Worm (Caenorhabditis elegans): ENCODE data around the gene C45B11.9.

The C45B11.9 gene

DNA sequence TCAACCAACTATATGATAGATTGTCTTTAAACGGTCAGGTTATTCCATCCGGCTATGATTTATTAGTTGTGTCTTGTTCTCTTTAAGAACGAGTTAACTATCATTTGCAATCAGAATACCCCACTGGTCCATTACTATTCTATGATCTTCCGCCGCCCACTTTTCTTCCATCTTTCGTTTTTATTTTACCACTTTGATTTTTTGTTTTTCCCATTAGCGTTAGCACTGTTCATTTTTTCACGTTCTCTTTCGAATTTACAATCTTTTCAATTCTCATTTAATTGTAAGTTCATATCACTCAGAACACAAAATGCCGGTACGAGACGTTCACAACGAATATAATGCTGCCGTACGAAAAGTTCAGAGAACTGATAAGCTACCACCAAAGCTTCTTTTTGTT, 13.7 kb downstream of the C45B11.9 start, which contains the start of gene T04C12.7:
Gene T04C12.7 (plus strand): TSS at position 301 of the 400 bp plus-strand sequence.
- TF ChIP-seq hmg-11 (tag; optimal IDR thresholded peaks at IDR 0.05) (no peak), fkh-10 (GFP tag; optimal IDR thresholded peaks at IDR 0.05) (no peak), eor-1 (tag; optimal IDR thresholded peaks at IDR 0.05) (no peak), lsy-12 (tag; optimal IDR thresholded peaks at IDR 0.05) (no peak), nhr-11 (tag; optimal IDR thresholded peaks at IDR 0.05) (no peak), mml-1 (tag; optimal IDR thresholded peaks at IDR 0.05) (no peak), ceh-16 (tag; optimal IDR thresholded peaks at IDR 0.05) (no peak), ceh-82 (tag; optimal IDR thresholded peaks at IDR 0.05) (no peak), nhr-43 (tag; optimal IDR thresholded peaks at IDR 0.05; ENCODE audit: poor library complexity, severe bottlenecking) (no peak), elt-2 (tag; optimal IDR thresholded peaks at IDR 0.05) (no peak), ztf-11 (tag; optimal IDR thresholded peaks at IDR 0.05) (no peak), elt-1 (tag; optimal IDR thresholded peaks at IDR 0.05) (no peak)

ce11 chrV:11056484-11056883, 16.4 kb downstream of the C45B11.9 start:
- TF ChIP-seq elt-2 (tag; optimal IDR thresholded peaks at IDR 0.05) (no peak), ceh-16 (tag; optimal IDR thresholded peaks at IDR 0.05) (no peak), nhr-67 (tag; optimal IDR thresholded peaks at IDR 0.05) (no peak), zag-1 (tag; optimal IDR thresholded peaks at IDR 0.05) (no peak), tbx-2 (tag; optimal IDR thresholded peaks at IDR 0.05) (no peak), ZK546.5 (tag; optimal IDR thresholded peaks at IDR 0.05) (no peak), unc-39 (tag; optimal IDR thresholded peaks at IDR 0.05) (no peak), nfya-1 (tag; optimal IDR thresholded peaks at IDR 0.05; ENCODE audit: insufficient read depth) (no peak), sea-2 (GFP tag; optimal IDR thresholded peaks at IDR 0.05) (no peak), nhr-12 (tag; optimal IDR thresholded peaks at IDR 0.05) (no peak), aly-2 (tag; optimal IDR thresholded peaks at IDR 0.05) (no peak), nhr-25 (tag; optimal IDR thresholded peaks at IDR 0.05) (no peak), egl-27 (tag; optimal IDR thresholded peaks at IDR 0.05) (no peak), nhr-237 (tag; optimal IDR thresholded peaks at IDR 0.05) (no peak)

DNA sequence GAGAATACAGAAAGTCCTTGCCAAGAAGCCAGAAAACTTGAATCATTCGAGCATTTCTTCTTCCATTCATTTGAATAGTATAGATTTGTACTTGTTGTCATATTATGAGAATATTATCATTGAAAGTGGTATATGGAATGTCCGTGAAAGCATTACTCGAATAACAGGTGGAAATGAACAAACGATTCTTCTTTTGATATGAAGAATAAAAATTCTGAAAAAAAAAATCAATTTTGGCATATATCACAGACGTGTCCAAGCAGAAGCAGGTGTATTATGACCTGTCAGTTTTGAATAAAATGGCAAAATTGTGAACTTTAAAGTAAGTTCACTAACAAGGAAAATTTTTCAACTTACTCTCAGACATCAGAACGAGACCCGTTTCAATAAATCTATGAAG, 16.9 kb downstream of the C45B11.9 start, which contains the start of gene srh-75:
Gene srh-75 (minus strand): TSS at position 101 of the 400 bp plus-strand sequence.
- TF ChIP-seq nhr-237 (tag; optimal IDR thresholded peaks at IDR 0.05), result no peak
- TF ChIP-seq fkh-2 (tag; optimal IDR thresholded peaks at IDR 0.05), result no peak
- TF ChIP-seq jun-1 (tag; optimal IDR thresholded peaks at IDR 0.05), result no peak
- no peak for TF ChIP-seq elt-1 (tag; optimal IDR thresholded peaks at IDR 0.05)
- no peak for TF ChIP-seq pha-4 (tag; optimal IDR thresholded peaks at IDR 0.05)
- TF ChIP-seq lin-15B (tag; optimal IDR thresholded peaks at IDR 0.05), result no peak
- TF ChIP-seq nhr-67 (tag; optimal IDR thresholded peaks at IDR 0.05), result no peak
- TF ChIP-seq fos-1 (tag; optimal IDR thresholded peaks at IDR 0.05), result no peak
- TF ChIP-seq ceh-9 (tag; optimal IDR thresholded peaks at IDR 0.05), result no peak
- no peak for TF ChIP-seq nhr-25 (tag; optimal IDR thresholded peaks at IDR 0.05)
- TF ChIP-seq nhr-12 (tag; optimal IDR thresholded peaks at IDR 0.05), result no peak
- no peak for TF ChIP-seq fkh-10 (GFP tag; optimal IDR thresholded peaks at IDR 0.05)
- no peak for TF ChIP-seq pqm-1 (tag; optimal IDR thresholded peaks at IDR 0.05)

DNA sequence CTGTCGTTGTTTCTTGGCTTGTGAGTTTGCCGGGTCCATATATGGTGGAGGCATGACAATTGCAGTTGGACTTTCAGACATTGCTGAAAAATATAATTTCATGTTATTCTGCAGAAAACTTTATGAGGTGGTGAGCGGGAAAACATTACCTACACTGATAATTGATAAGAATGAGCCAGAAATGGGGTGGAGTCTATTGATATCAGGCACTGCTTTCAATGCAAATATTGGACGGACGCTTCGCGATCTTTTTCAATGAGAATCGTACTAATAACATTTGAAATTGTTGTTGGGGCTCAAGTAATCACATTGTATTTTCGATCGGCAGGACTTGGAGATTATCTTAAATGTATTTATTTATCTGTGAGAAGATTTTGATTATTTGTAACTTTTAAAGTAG, 19.1 kb downstream of the C45B11.9 start, which contains the start of gene T04C12.1:
Gene T04C12.1 (minus strand): TSS at position 90 of the 400 bp plus-strand sequence.
- TF ChIP-seq ama-1 (optimal IDR thresholded peaks at IDR 0.05), result peak; percentile 77
- no peak for TF ChIP-seq fkh-10 (GFP tag; optimal IDR thresholded peaks at IDR 0.05)
- TF ChIP-seq nhr-25 (tag; optimal IDR thresholded peaks at IDR 0.05), result peak; percentile 24

DNA sequence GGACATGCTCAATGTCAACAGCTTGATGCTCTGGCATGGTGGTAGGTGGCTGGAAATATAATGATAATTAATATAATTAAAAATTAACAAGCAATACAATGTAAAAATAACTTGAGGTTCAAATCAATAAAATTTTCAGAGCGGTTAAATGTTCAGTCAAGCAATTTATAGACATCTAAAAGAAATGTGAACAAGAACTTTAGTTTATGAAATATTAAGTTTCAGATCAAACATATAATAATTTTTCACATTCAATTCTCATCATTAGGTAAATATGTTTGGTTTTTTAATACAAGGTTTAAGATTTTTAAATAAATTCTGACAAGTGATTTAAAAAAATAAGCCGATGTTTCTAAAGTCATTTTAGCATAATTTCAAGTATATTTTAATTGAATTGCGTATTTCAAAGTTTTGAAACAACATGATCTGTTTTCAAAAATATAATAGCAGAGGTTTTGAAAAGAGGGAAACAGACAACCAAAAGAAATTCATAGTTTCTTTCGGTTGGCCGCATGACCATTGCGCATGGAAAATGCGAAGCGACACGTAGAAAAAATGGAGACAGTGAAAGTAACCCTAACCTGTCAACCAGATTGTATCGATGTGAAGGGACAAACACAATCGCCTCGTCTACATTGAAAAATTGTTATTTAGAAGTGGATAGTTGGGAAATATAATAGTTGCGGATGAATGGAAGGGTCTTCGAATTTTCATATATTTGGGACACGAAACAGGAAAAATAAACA, 20.3 kb downstream of the C45B11.9 start, which contains the start of gene T04C12.11:
Gene T04C12.11 (minus strand): TSS at position 51 of the 746 bp plus-strand sequence.
- TF ChIP-seq ceh-16 (tag; optimal IDR thresholded peaks at IDR 0.05) (no peak), nhr-23 (tag; optimal IDR thresholded peaks at IDR 0.05) (peak; percentile 60), nhr-12 (tag; optimal IDR thresholded peaks at IDR 0.05) (no peak), nhr-25 (tag; optimal IDR thresholded peaks at IDR 0.05) (peak; percentile 47)

All from whole organism, L3 larva.